Fruit fly (Drosophila melanogaster): Measurements from ENCODE around the gene CG3706.

DNA sequence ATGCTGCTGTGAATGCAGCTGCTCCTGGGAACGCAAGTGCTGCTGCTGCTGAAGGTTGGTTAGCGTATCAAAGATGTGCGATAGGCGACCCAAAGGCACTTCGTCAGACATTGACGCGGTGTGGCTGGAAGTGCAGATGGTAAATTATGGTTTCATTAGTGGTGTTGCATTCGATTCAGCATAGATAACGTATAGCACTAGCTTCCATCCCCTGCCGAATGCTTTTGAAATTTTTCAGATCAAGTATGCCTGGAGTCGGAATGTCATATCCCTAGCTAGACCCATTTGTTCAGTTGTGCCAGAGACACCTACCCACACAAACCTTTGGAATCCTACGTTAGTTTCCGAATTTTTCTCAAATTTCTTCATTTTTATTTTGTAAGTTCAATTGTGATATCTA lies 38.1 kb downstream of the CG3706 start, which contains the start of gene CG11663:
- TF ChIP-seq psq (optimal IDR thresholded peaks at IDR 0.05) (no peak), EcR (GFP tag; optimal IDR thresholded peaks at IDR 0.05) (no peak), CG8478 (optimal IDR thresholded peaks at IDR 0.05) (no peak)
